Worm (Caenorhabditis elegans): ENCODE measurements around the gene fat-4.

Gene fat-4

ce11 chrIV:9825196-9825744 lies 26.0 kb downstream of the fat-4 start, which contains the start of gene mtr-4 (continued):
- no peak for TF ChIP-seq K12H6.12 (tag; optimal IDR thresholded peaks at IDR 0.05)
- no peak for TF ChIP-seq lin-26 (GFP tag; IDR thresholded peaks at IDR 0.05)
- peak; percentile 51 for TF ChIP-seq hmg-1.2 (GFP tag; IDR thresholded peaks at IDR 0.05)
- no peak for TF ChIP-seq ceh-27 (GFP tag; optimal IDR thresholded peaks at IDR 0.05)
- TF ChIP-seq aptf-2 (GFP tag; conservative IDR thresholded peaks at IDR 0.05), result no peak
- TF ChIP-seq zfh-2 (GFP tag; conservative IDR thresholded peaks at IDR 0.05), result no peak
- no peak for TF ChIP-seq B0035.1 (tag; optimal IDR thresholded peaks at IDR 0.05)
- no peak for TF ChIP-seq mxl-1 (tag; optimal IDR thresholded peaks at IDR 0.05)
- no peak for TF ChIP-seq egl-44 (GFP tag; IDR thresholded peaks at IDR 0.05)
- TF ChIP-seq nhr-90 (tag; optimal IDR thresholded peaks at IDR 0.05), result no peak
- no peak for TF ChIP-seq T26A5.8 (tag; optimal IDR thresholded peaks at IDR 0.05)
- no peak for TF ChIP-seq bed-2 (GFP tag; IDR thresholded peaks at IDR 0.05)
- peak; percentile 93 for TF ChIP-seq xnd-1 (tag; optimal IDR thresholded peaks at IDR 0.05)
- no peak for TF ChIP-seq Y53F4B.3 (GFP tag; IDR thresholded peaks at IDR 0.05)
- TF ChIP-seq bed-1 (GFP tag; IDR thresholded peaks at IDR 0.05), result no peak
- TF ChIP-seq nfya-1 (tag; optimal IDR thresholded peaks at IDR 0.05; ENCODE audit: borderline replicate concordance, insufficient read depth), result no peak
- TF ChIP-seq chd-7 (tag; optimal IDR thresholded peaks at IDR 0.05), result no peak
- TF ChIP-seq efl-1 (GFP tag; optimal IDR thresholded peaks at IDR 0.05), result peak; percentile 74
- TF ChIP-seq nfya-2 (GFP tag; IDR thresholded peaks at IDR 0.05), result no peak
- peak; percentile 91 for TF ChIP-seq mcd-1 (GFP tag; IDR thresholded peaks at IDR 0.05)
- TF ChIP-seq F10E7.11 (tag; optimal IDR thresholded peaks at IDR 0.05), result no peak
- no peak for TF ChIP-seq ztf-25 (GFP tag; IDR thresholded peaks at IDR 0.05)
- no peak for TF ChIP-seq tlf-1 (GFP tag; optimal IDR thresholded peaks at IDR 0.05)
- TF ChIP-seq hmg-20 (GFP tag; IDR thresholded peaks at IDR 0.05), result no peak
- no peak for TF ChIP-seq F57C9.4 (tag; optimal IDR thresholded peaks at IDR 0.05)
- TF ChIP-seq tbx-9 (tag; optimal IDR thresholded peaks at IDR 0.05; ENCODE audit: borderline replicate concordance), result no peak
- no peak for TF ChIP-seq egl-18 (GFP tag; IDR thresholded peaks at IDR 0.05)
- TF ChIP-seq ccch-3 (GFP tag; optimal IDR thresholded peaks at IDR 0.05), result no peak
- no peak for TF ChIP-seq rpc-1 (optimal IDR thresholded peaks at IDR 0.05)
- no peak for TF ChIP-seq rpc-1 (tag; optimal IDR thresholded peaks at IDR 0.05)
- TF ChIP-seq attf-6 (GFP tag; IDR thresholded peaks at IDR 0.05), result 0 out of 2 replicates have a peak, but pooled peaks have one; percentile 17
- no peak for TF ChIP-seq akir-1 (GFP tag; optimal IDR thresholded peaks at IDR 0.05)
- TF ChIP-seq attf-5 (GFP tag; optimal IDR thresholded peaks at IDR 0.05), result peak; percentile 71
- TF ChIP-seq snpc-1.1 (tag; optimal IDR thresholded peaks at IDR 0.05; ENCODE audit: insufficient read depth), result no peak
- TF ChIP-seq athp-1 (tag; optimal IDR thresholded peaks at IDR 0.05), result peak; percentile 34
- TF ChIP-seq ZK185.1 (tag; optimal IDR thresholded peaks at IDR 0.05; ENCODE audit: poor library complexity, severe bottlenecking), result no peak
- no peak for TF ChIP-seq Y56A3A.18 (GFP tag; IDR thresholded peaks at IDR 0.05)
- no peak for TF ChIP-seq zim-3 (tag; optimal IDR thresholded peaks at IDR 0.05)
- no peak for TF ChIP-seq Y79H2A.3 (GFP tag; conservative IDR thresholded peaks at IDR 0.05)
- TF ChIP-seq F37B4.10 (GFP tag; IDR thresholded peaks at IDR 0.05), result no peak
- TF ChIP-seq ceh-100 (GFP tag; IDR thresholded peaks at IDR 0.05), result peak; percentile 43
- TF ChIP-seq Y67H2A.10 (GFP tag; conservative IDR thresholded peaks at IDR 0.05), result no peak
- no peak for TF ChIP-seq sptf-2 (GFP tag; optimal IDR thresholded peaks at IDR 0.05)
- no peak for TF ChIP-seq ceh-40 (GFP tag; IDR thresholded peaks at IDR 0.05)
- TF ChIP-seq F33H1.4 (GFP tag; IDR thresholded peaks at IDR 0.05), result peak; percentile 96
- TF ChIP-seq ztf-28 (GFP tag; IDR thresholded peaks at IDR 0.05), result no peak
- TF ChIP-seq ceh-79 (tag; optimal IDR thresholded peaks at IDR 0.05), result no peak
- no peak for TF ChIP-seq hlh-26 (GFP tag; conservative IDR thresholded peaks at IDR 0.05)
- TF ChIP-seq let-607 (tag; optimal IDR thresholded peaks at IDR 0.05), result no peak

Data from whole organism, young adult.